Fruit fly (Drosophila melanogaster) whole organism: ENCODE results near the gene VhaAC39-1.

Experiments used
- CG8478 ChIP-seq: fragments of >200 bp; optimal IDR thresholded peaks from 2 replicates; lab custom pipeline; 2018; ENCODE audit warnings: inconsistent platforms
- Dll ChIP-seq: fragments of >200 bp; optimal IDR thresholded peaks from 2 replicates; lab custom pipeline; 2017
- EcR ChIP-seq, 2 experiments: fragments of >200 bp; optimal IDR thresholded peaks; 2 replicates each; lab custom pipeline; 2017; ENCODE audit warnings: missing biosample characterization in 2 of 2, missing genetic modification characterization in 2 of 2, missing genetic modification reagents in 2 of 2
- pan ChIP-seq: fragments of >200 bp; optimal IDR thresholded peaks from 2 replicates; lab custom pipeline; 2017
- psq ChIP-seq: fragments of >200 bp; optimal IDR thresholded peaks from 2 replicates; lab custom pipeline; 2017
- usp ChIP-seq: fragments of >200 bp; optimal IDR thresholded peaks from 2 replicates; lab custom pipeline; 2017; ENCODE audit warnings: missing biosample characterization, missing genetic modification characterization, mixed read lengths

The VhaAC39-1 gene

DNA sequence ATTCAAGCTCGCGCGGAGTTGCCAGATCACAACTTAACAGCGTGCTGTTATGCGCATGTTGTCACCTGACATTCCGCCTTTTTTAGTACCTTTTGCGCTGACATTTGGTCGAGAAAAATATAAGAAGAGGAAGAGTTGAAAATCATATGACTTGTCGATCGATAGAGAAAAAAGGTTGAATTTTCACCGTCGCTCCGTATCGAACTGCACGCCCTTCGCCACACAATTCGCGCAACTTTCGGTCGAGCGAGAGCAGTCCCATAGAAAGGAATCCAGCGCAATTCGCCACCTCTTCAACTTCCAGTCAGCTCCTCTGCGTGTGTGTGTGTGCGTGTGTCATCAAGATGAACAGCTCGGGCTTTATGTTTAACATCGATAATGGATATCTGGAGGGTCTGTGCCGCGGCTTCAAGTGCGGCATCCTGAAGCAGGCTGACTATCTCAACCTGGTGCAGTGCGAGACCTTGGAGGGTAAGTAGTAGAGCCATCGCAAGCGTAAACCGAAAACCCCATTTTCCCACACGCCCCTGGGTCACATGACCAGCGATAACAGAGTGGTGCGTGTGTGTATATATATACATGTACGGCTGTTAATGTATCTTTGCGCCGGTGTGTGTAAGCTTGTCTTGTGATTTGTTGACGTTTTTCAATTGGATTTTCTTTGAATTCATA lies at the start of gene VhaAC39-1:
Gene VhaAC39-1 (plus strand): TSS at position 104 of the 672 bp plus-strand sequence.
- TF ChIP-seq Dll (lab: Kevin White, UChicago) (no peak), EcR (GFP tag; optimal IDR thresholded peaks at IDR 0.05; lab: Kevin White, UChicago) (no peak), usp (GFP tag; lab: Kevin White, UChicago) (no peak), CG8478 (lab: Kevin White, UChicago) (no peak), pan (lab: Kevin White, UChicago) (no peak), psq (lab: Kevin White, UChicago) (no peak)

DNA sequence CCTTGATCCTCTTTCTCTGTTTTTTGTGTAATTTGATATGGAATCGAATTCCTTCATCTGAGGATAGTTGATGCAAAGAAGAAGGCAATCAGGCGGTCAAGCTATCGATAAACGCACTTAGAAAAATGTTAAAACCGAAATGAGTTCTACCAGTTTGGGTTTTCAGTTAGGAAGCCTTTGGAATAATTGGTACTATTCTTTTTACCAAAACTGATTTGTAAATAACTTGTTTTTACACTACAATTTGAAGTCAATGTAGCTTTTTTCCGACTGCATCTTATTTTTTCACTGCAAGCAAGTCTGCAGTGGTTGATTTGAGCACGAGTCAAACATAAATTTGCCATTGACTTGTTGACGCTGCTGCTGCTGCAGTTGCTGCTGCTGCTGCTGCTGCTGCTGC lies 48.8 kb upstream of the VhaAC39-1 start:
- TF ChIP-seq Dll (lab: Kevin White, UChicago) (no peak), usp (GFP tag; lab: Kevin White, UChicago) (no peak), EcR (GFP tag; optimal IDR thresholded peaks at IDR 0.05; lab: Kevin White, UChicago) (no peak), pan (lab: Kevin White, UChicago) (no peak), psq (lab: Kevin White, UChicago) (no peak)

DNA sequence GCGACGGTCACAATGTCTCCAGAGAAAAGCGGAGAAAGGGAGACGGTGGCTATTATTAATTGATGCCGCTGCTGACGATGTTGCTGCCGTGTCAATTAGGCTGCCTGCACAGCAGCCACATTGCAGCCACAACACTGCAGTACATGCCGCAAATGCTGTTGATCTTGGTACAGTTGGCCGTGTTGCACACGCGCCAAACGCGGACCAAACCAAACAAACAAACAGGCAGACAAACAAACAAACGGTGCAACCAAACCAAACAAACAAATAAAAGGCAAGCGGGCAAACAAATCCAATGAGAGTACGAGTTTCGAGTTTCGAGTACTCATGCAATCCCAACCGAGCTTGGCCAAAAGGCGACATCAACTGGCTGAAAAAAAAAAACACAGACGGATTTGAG lies 48.3 kb upstream of the VhaAC39-1 start:
- no peak for TF ChIP-seq EcR (GFP tag; optimal IDR thresholded peaks at IDR 0.05; lab: Kevin White, UChicago)
- TF ChIP-seq Dll (lab: Kevin White, UChicago): no peak
- no peak for TF ChIP-seq usp (GFP tag; lab: Kevin White, UChicago)
- no peak for TF ChIP-seq psq (lab: Kevin White, UChicago)
- no peak for TF ChIP-seq pan (lab: Kevin White, UChicago)
- no peak for TF ChIP-seq CG8478 (lab: Kevin White, UChicago)

DNA sequence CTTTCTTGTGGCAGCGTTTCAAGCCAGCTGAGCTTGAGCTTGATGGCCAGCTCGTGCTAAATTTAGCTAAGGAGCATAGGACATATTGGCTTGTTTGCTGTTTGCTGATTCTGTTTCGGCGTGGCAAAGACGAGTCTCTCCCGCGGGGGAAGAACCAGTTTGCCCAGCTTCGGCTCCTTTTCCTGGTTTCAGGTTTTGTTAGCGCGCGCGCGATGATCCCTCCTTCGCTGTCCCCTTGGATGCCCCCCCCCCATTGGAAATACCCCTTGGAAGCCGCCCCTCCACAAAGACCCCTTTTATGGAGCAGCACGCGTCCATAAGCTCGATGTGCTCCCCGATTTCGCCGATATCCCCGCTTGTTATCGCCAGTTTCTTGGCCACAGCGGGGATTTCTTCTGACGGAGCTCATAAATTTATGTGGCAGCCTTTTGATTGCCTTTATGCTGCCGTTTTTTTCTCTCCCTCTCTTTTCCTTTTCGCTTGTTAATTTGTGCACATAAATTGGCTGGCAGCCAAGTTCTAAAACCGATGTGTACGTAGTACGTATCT lies 47.4 kb upstream of the VhaAC39-1 start:
- no peak for TF ChIP-seq CG8478 (lab: Kevin White, UChicago)
- TF ChIP-seq pan (lab: Kevin White, UChicago): no peak
- TF ChIP-seq usp (GFP tag; lab: Kevin White, UChicago): no peak
- TF ChIP-seq EcR (GFP tag; optimal IDR thresholded peaks at IDR 0.05; lab: Kevin White, UChicago): no peak
- no peak for TF ChIP-seq Dll (lab: Kevin White, UChicago)
- no peak for TF ChIP-seq psq (lab: Kevin White, UChicago)

DNA sequence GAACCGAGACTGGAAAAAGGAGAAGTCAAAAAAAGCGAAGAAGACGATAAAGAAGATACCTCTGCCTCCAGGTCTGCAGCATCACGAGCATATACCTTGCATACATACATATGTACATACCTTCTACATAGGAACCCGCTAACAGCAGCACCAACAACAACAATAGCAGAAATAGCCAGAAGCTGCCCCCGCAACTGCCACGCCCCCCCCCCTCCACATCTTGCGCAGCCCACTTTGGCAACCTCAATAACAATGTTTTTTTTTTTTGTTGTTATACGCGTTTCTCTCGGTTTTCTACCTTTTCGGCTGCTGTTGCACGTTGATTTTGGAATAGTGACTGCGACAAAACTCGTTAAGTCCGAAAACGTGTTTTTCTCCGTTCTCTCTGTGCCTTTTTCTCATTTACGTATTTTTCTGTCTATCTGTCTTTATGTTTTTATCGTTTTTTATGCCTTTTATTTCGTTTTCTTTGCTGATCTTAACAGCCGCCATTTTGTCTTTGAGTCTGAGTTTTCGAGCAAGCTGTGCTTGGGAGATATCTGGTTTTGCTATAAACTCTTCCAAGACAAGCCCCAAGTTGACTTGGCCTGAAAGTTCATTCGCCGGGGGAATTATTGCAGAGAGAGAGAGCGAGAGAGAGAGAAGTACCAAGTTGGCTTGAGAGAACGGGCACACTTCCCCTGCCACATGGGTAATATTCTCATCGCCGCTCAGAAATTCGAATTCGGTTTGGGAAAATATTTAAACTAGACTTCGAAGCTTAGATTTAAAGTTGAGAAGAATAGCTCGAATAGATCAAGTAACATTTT lies 45.4 kb upstream of the VhaAC39-1 start:
- peak in 1 of 2 experiments; percentile 21 for TF ChIP-seq EcR (GFP tag; optimal IDR thresholded peaks at IDR 0.05; lab: Kevin White, UChicago)
- no peak for TF ChIP-seq pan (lab: Kevin White, UChicago)

DNA sequence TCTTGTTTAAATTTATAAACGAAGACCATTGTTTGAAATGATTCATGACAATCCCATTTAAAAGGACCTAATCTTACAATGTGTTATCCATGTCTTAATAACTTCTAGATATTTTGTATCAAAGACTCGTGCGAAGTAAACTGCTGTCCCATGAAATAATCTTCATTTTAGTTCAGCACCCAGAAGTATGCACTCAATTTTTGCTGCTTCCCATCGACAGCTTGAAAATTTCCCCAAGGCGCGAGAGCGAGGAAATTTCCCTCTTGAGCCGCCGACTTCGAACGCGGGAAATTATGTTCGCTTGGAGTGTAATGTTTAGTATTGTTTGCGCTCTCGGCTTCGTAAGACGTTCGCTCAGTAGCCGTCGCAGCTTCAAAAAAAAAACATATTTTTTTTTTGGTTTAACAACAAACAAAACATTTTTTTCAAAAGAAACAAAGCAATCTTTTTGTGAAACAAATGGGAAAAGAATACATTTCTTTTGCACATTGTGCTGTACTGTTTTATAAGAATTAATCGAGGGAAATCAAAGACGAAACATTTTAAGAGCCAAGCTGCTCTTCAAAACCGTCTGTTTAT lies 44.7 kb upstream of the VhaAC39-1 start:
- TF ChIP-seq CG8478 (lab: Kevin White, UChicago) (no peak), Dll (lab: Kevin White, UChicago) (no peak), psq (lab: Kevin White, UChicago) (no peak), EcR (GFP tag; optimal IDR thresholded peaks at IDR 0.05; lab: Kevin White, UChicago) (no peak), usp (GFP tag; lab: Kevin White, UChicago) (no peak), pan (lab: Kevin White, UChicago) (no peak)

DNA sequence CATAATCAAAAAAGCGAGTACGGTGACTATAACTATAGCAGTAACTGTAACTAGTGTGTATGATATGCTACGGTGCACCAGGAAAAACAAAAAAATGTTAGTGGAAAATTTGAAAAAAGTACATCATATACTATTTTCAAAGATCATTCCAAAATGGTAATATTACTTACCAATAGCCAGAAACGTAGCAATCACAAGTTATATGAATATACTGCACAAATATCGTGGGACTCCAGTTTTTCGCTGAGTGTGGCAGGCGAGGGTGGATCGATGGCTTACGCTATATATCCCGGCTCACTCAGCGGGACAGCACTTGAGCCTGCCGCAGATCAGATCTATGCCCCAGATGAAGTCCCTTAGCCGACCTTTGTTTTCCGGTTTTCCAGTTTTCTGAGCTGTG lies 42.9 kb upstream of the VhaAC39-1 start:
- no peak for TF ChIP-seq psq (lab: Kevin White, UChicago)
- no peak for TF ChIP-seq Dll (lab: Kevin White, UChicago)
- TF ChIP-seq pan (lab: Kevin White, UChicago): no peak
- no peak for TF ChIP-seq EcR (GFP tag; optimal IDR thresholded peaks at IDR 0.05; lab: Kevin White, UChicago)

DNA sequence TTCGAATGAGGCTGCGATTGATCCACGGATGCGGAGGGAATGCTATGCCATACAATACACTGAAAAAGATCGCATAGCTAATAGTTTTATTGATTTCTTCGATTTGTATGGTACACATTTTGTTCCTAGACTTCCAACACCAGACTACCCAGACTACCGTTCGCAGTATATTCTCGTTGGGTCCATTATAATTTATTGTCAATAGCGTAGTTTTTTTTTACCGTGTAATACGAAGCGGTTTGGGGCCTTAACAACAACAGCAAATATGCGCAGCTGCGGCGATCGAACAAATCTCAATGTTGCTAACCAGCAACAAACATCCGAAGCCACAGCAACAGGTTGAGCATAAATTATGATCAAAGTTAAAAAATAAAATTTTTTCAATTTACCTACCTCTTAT lies 41.9 kb upstream of the VhaAC39-1 start:
- TF ChIP-seq usp (GFP tag; lab: Kevin White, UChicago): no peak
- TF ChIP-seq CG8478 (lab: Kevin White, UChicago): no peak
- no peak for TF ChIP-seq EcR (GFP tag; optimal IDR thresholded peaks at IDR 0.05; lab: Kevin White, UChicago)
- no peak for TF ChIP-seq Dll (lab: Kevin White, UChicago)
- TF ChIP-seq psq (lab: Kevin White, UChicago): no peak
- no peak for TF ChIP-seq pan (lab: Kevin White, UChicago)

DNA sequence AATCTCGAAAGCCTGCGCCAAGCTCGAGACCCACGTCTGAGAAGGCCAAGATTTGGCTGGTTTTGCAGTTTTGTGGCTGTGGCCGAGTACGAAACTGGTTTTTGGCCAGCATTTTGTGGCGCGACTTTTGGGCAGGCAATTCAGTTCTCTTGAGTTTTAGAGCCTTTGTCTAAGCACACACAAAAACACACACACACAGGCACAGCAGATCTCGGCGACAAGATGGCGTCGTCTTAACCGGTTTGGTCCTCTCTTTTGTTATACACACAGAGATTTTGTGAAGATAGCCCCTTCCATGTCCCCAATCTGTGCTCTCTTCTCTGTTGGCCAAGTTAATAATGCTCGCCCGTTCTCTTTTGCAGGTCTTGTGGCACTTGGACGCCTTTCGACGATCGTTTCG lies 39.6 kb upstream of the VhaAC39-1 start:
- TF ChIP-seq CG8478 (lab: Kevin White, UChicago) (no peak), pan (lab: Kevin White, UChicago) (no peak), EcR (GFP tag; optimal IDR thresholded peaks at IDR 0.05; lab: Kevin White, UChicago) (no peak), psq (lab: Kevin White, UChicago) (no peak), Dll (lab: Kevin White, UChicago) (no peak), usp (GFP tag; lab: Kevin White, UChicago) (no peak)

DNA sequence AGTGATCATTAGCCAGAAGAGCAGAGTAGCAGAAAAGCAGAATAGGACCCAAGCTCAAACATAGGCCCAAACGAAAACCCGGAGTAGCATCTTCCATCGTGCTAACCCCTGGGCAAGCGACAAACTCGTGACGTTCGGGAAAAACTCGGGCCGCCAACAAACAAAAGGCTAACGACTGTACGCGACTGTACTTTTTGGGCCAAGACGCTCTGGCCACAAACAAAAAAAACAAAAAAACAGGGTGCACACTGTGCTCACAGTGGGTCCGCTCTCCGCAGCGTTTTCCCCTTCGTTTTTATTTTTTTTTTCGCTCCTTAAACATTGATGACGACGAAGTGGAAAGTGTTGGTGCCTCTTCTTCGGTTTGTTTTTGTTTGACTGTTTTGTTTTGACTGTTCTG lies 37.6 kb upstream of the VhaAC39-1 start:
- TF ChIP-seq EcR (GFP tag; optimal IDR thresholded peaks at IDR 0.05; lab: Kevin White, UChicago): peak in 1 of 2 experiments; percentile 30
- no peak for TF ChIP-seq pan (lab: Kevin White, UChicago)
- no peak for TF ChIP-seq psq (lab: Kevin White, UChicago)
